Worm (Caenorhabditis elegans): Measurements from ENCODE around the gene F49C12.3.

- TF ChIP-seq hnd-1 (tag; optimal IDR thresholded peaks at IDR 0.05) (no peak), ama-1 (optimal IDR thresholded peaks at IDR 0.05) (no peak), ceh-36 (tag; optimal IDR thresholded peaks at IDR 0.05) (no peak), hmg-4 (GFP tag; optimal IDR thresholded peaks at IDR 0.05) (no peak), tra-4 (tag; optimal IDR thresholded peaks at IDR 0.05) (no peak), aly-1 (tag; optimal IDR thresholded peaks at IDR 0.05) (no peak), ets-7 (tag; optimal IDR thresholded peaks at IDR 0.05) (no peak), F13C5.2 (tag; optimal IDR thresholded peaks at IDR 0.05) (no peak), tbx-37 (GFP tag; conservative IDR thresholded peaks at IDR 0.05) (no peak), ceh-13 (GFP tag; optimal IDR thresholded peaks at IDR 0.05) (no peak), scrt-1 (GFP tag; IDR thresholded peaks at IDR 0.05) (no peak), hmbx-1 (tag; optimal IDR thresholded peaks at IDR 0.05) (no peak), tbx-11 (GFP tag; IDR thresholded peaks at IDR 0.05) (no peak)
Measured at ce11 chrIV:9320023-9320422, 19.8 kb downstream of the F49C12.3 start.
